Worm (Caenorhabditis elegans): ENCODE data around the gene glb-12.

ce11 chrII:10767977-10768376 is 36.5 kb upstream of the glb-12 start:
- TF ChIP-seq hlh-6 (tag; optimal IDR thresholded peaks at IDR 0.05), result no peak
- TF ChIP-seq ama-1 (optimal IDR thresholded peaks at IDR 0.05), result no peak
- no peak for TF ChIP-seq ttx-3 (tag; optimal IDR thresholded peaks at IDR 0.05)
- TF ChIP-seq C08G9.2 (tag; optimal IDR thresholded peaks at IDR 0.05), result no peak
- no peak for TF ChIP-seq ceh-48 (tag; optimal IDR thresholded peaks at IDR 0.05)
- TF ChIP-seq ceh-34 (tag; optimal IDR thresholded peaks at IDR 0.05), result no peak
- no peak for TF ChIP-seq pqm-1 (tag; optimal IDR thresholded peaks at IDR 0.05)
